Fruit fly (Drosophila melanogaster) whole organism, embryonic: Measurements from ENCODE around the gene Cyp4d20.

ENCODE experiments used
- CG33557 ChIP-seq: fragments of 200-800 bp; sonication (Bioruptor generic); optimal IDR thresholded peaks from 2 replicates; lab custom pipeline; 2019; ENCODE audit warnings: missing biosample characterization, mild to moderate bottlenecking, missing genetic modification characterization, moderate library complexity
- D ChIP-seq, 2 experiments: fragments of 200-800 bp in 1 of 2; fragments of >200 bp in 1 of 2; sonication (Bioruptor generic) in 1 of 2; optimal IDR thresholded peaks; 2 replicates in 1 of 2; 3 replicates in 1 of 2; lab custom pipeline; 2017; ENCODE audit warnings: mild to moderate bottlenecking in 1 of 2, missing biosample characterization in 1 of 2, missing genetic modification characterization in 1 of 2, missing genetic modification reagents in 1 of 2
- Sox102F ChIP-seq: fragments of 200-800 bp; sonication (Bioruptor generic); optimal IDR thresholded peaks from 2 replicates; lab custom pipeline; 2018; ENCODE audit warnings: missing biosample characterization, mild to moderate bottlenecking, missing genetic modification characterization, moderate library complexity
- bigmax ChIP-seq: fragments of 200-800 bp; sonication (Bioruptor generic); optimal IDR thresholded peaks from 2 replicates; lab custom pipeline; 2018; ENCODE audit warnings: missing biosample characterization, mild to moderate bottlenecking, missing genetic modification characterization
- jigr1 ChIP-seq: fragments of 200-800 bp; sonication (Bioruptor generic); IDR thresholded peaks from 3 replicates; pipeline ENCODE4 v1.3.6; 2022; ENCODE audit warnings: missing biosample characterization, missing genetic modification characterization
- lilli ChIP-seq: fragments of 200-800 bp; sonication (Bioruptor generic); optimal IDR thresholded peaks from 3 replicates; lab custom pipeline; 2016; ENCODE audit warnings: missing biosample characterization, missing genetic modification characterization
- tll ChIP-seq, 2 experiments: fragments of 200-800 bp in 1 of 2; fragments of >200 bp in 1 of 2; sonication (Bioruptor generic) in 1 of 2; optimal IDR thresholded peaks; 2 replicates each; lab custom pipeline; 2017 to 2019; ENCODE audit warnings: missing biosample characterization in 2 of 2, missing genetic modification characterization in 2 of 2, mild to moderate bottlenecking in 1 of 2, moderate library complexity in 1 of 2

- TF ChIP-seq CG33557 (GFP tag; lab: Kevin White, UChicago) (no peak), Sox102F (GFP tag; lab: Kevin White, UChicago) (no peak), D (optimal IDR thresholded peaks at IDR 0.05; lab: Kevin White, UChicago) (no peak), D (GFP tag; optimal IDR thresholded peaks at IDR 0.05; lab: Kevin White, UChicago) (no peak), jigr1 (GFP tag; lab: Robert Waterston, UW) (no peak), bigmax (GFP tag; lab: Kevin White, UChicago) (no peak), lilli (GFP tag; lab: Kevin White, UChicago) (no peak), tll (GFP tag; optimal IDR thresholded peaks at IDR 0.05; lab: Kevin White, UChicago) (no peak)
Observed at dm6 chr3L:2504796-2505195, 26.5 kb upstream of the Cyp4d20 start.
